Fruit fly (Drosophila melanogaster) whole organism, prepupa: Measurements from ENCODE around the gene twy.

Source experiments
- CG10669 ChIP-seq: fragments of 200-800 bp; sonication (Bioruptor generic); optimal IDR thresholded peaks from 3 replicates; lab custom pipeline; 2018; ENCODE audit warnings: missing biosample characterization, mild to moderate bottlenecking, missing genetic modification characterization, moderate library complexity
- CG6163 ChIP-seq: fragments of 200-800 bp; sonication (Bioruptor generic); IDR thresholded peaks from 3 replicates; pipeline ENCODE4 v1.3.6; 2022; ENCODE audit warnings: missing biosample characterization, missing genetic modification characterization
- CG6276 ChIP-seq: fragments of 200-800 bp; sonication (Bioruptor generic); optimal IDR thresholded peaks from 2 replicates; lab custom pipeline; 2017; ENCODE audit warnings: missing biosample characterization, mild to moderate bottlenecking, missing genetic modification characterization
- Eip78C ChIP-seq: fragments of 200-800 bp; sonication (Bioruptor generic); peaks from one replicate; lab custom pipeline; 2016; ENCODE audit warnings: missing biosample characterization, missing genetic modification characterization
- Met ChIP-seq: fragments of 200-800 bp; sonication (Bioruptor generic); optimal IDR thresholded peaks from 3 replicates; lab custom pipeline; 2016; ENCODE audit warnings: missing biosample characterization, missing genetic modification characterization
- Sox15 ChIP-seq: fragments of 200-800 bp; sonication (Bioruptor generic); optimal IDR thresholded peaks from 3 replicates; lab custom pipeline; 2016; ENCODE audit warnings: missing biosample characterization, missing genetic modification characterization
- dac ChIP-seq: fragments of 200-800 bp; sonication (Bioruptor generic); optimal IDR thresholded peaks from 2 replicates; lab custom pipeline; 2017; ENCODE audit warnings: missing biosample characterization, mild to moderate bottlenecking, missing genetic modification characterization
- dsx ChIP-seq: fragments of 200-800 bp; optimal IDR thresholded peaks from 3 replicates; lab custom pipeline; 2019; ENCODE audit warnings: missing biosample characterization, mild to moderate bottlenecking, missing genetic modification characterization, moderate library complexity; ENCODE audit not compliant: poor library complexity, severe bottlenecking
- fkh ChIP-seq: fragments of 200-800 bp; sonication (Bioruptor generic); optimal IDR thresholded peaks from 3 replicates; lab custom pipeline; 2017; ENCODE audit warnings: missing biosample characterization, mild to moderate bottlenecking, missing genetic modification characterization, moderate library complexity
- lz ChIP-seq: fragments of 200-800 bp; sonication (Bioruptor generic); optimal IDR thresholded peaks from 3 replicates; lab custom pipeline; 2016; ENCODE audit warnings: missing biosample characterization, missing genetic modification characterization
- pdm3 ChIP-seq: fragments of 200-800 bp; sonication (Bioruptor generic); optimal IDR thresholded peaks from 3 replicates; lab custom pipeline; 2016; ENCODE audit warnings: missing biosample characterization, missing genetic modification characterization
- ss ChIP-seq, 2 experiments: fragments of 200-800 bp; sonication (Bioruptor generic); optimal IDR thresholded peaks; 2 replicates in 1 of 2; 3 replicates in 1 of 2; lab custom pipeline; 2017 to 2018; ENCODE audit warnings: mild to moderate bottlenecking in 2 of 2, missing biosample characterization in 2 of 2, missing genetic modification characterization in 2 of 2, moderate library complexity in 1 of 2
- vri ChIP-seq: fragments of 200-800 bp; sonication (Bioruptor generic); optimal IDR thresholded peaks from 3 replicates; lab custom pipeline; 2016; ENCODE audit warnings: missing biosample characterization, mild to moderate bottlenecking, missing genetic modification characterization

DNA sequence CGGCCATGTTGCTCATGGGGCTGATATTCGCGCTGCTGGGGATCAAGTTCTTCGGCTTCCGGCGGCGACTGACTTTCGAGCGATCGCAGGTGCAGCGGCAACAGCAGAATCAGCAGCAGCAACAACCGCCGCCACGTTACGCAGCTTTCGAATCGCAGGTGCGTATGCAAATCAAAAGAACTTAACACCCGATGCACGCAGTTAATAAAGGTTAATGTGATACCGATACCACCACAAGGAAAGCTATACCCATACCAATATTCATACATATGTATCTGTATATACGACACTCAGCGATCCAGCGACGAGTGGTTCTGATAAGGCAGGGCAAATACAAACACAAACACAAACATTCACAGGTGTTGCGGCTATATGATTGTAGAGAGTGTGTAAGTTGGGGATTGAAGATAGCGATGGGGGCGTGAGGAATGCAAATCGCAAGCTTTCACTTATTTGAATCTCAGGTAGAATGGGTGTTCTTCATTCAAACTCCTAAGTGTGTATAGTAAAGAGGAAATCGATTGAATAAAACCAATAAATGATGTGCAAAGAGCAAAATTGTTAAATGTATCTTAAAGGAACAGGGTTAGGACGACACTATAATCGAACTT, 15.6 kb downstream of the twy start:
- TF ChIP-seq Eip78C (GFP tag; lab: Kevin White, UChicago) (no peak), fkh (no peak), CG10669 (GFP tag; lab: Kevin White, UChicago) (no peak), dac (no peak), CG6163 (no peak), vri (peak; percentile 41), Met (no peak), CG6276 (GFP tag; lab: Kevin White, UChicago) (no peak), lz (GFP tag; lab: Kevin White, UChicago) (no peak), dsx (GFP tag; lab: Kevin White, UChicago) (no peak), ss (GFP tag; optimal IDR thresholded peaks at IDR 0.05; lab: Kevin White, UChicago) (no peak), Sox15 (GFP tag; lab: Kevin White, UChicago) (no peak), pdm3 (GFP tag; lab: Kevin White, UChicago) (no peak)
